Fruit fly (Drosophila melanogaster): Measurements from ENCODE around the gene CG4686.
A peak's percentile ranks its signal among the peaks of the same experiment; 100 is the strongest.

Gene CG4686

dm6 chr3R:19860996-19861719 lies 3.1 kb upstream of the CG4686 start, which contains the start of the genes Ire1 and Mrm2 (continued):
- peak; percentile 88 for TF ChIP-seq gem (tag; optimal IDR thresholded peaks at IDR 0.05)
- TF ChIP-seq schlank (tag; optimal IDR thresholded peaks at IDR 0.05): peak; percentile 39
- TF ChIP-seq CG32772 (GFP tag; IDR thresholded peaks at IDR 0.05): peak; percentile 77
- TF ChIP-seq B-H1 (GFP tag; IDR thresholded peaks at IDR 0.05): 0 out of 3 replicates have a peak, but pooled peaks have one; percentile 38
- TF ChIP-seq ind (GFP tag; optimal IDR thresholded peaks at IDR 0.05): peak; percentile 83
- TF ChIP-seq CG17568 (GFP tag; optimal IDR thresholded peaks at IDR 0.05): no peak
- no peak for TF ChIP-seq CG7987 (GFP tag; optimal IDR thresholded peaks at IDR 0.05)
- peak; percentile 69 for TF ChIP-seq CG10654 (GFP tag; optimal IDR thresholded peaks at IDR 0.05)
- peak; percentile 76 for TF ChIP-seq CG4424 (GFP tag; optimal IDR thresholded peaks at IDR 0.05)
- peak; percentile 85 for TF ChIP-seq vfl (GFP tag; optimal IDR thresholded peaks at IDR 0.05)
- peak; percentile 72 for TF ChIP-seq croc (GFP tag; conservative IDR thresholded peaks at IDR 0.05)
- no peak for TF ChIP-seq hth (optimal IDR thresholded peaks at IDR 0.05)
- TF ChIP-seq slbo (GFP tag; IDR thresholded peaks at IDR 0.05): peak; percentile 93
- peak; percentile 17 for TF ChIP-seq gcm (GFP tag; optimal IDR thresholded peaks at IDR 0.05)
- peak; percentile 59 for TF ChIP-seq jing (GFP tag; optimal IDR thresholded peaks at IDR 0.05)
- TF ChIP-seq CG12659 (GFP tag; optimal IDR thresholded peaks at IDR 0.05): peak; percentile 93
- peak; percentile 46 for TF ChIP-seq CG3065 (GFP tag; optimal IDR thresholded peaks at IDR 0.05)
- TF ChIP-seq CG2889 (GFP tag; IDR thresholded peaks at IDR 0.05): peak; percentile 75; the same call in 2 of the 3 replicates
- TF ChIP-seq CG15011 (GFP tag; optimal IDR thresholded peaks at IDR 0.05): peak; percentile 26
- TF ChIP-seq CG6813 (GFP tag; optimal IDR thresholded peaks at IDR 0.05): no peak
- TF ChIP-seq CG12769 (tag; optimal IDR thresholded peaks at IDR 0.05): peak; percentile 85
- TF ChIP-seq fu2 (GFP tag; optimal IDR thresholded peaks at IDR 0.05): peak; percentile 87
- TF ChIP-seq nerfin-2 (GFP tag; IDR thresholded peaks at IDR 0.05; ENCODE audit: partially characterized antibody): peak; percentile 48
- no peak for TF ChIP-seq sim (GFP tag; IDR thresholded peaks at IDR 0.05)
- peak; percentile 77 for TF ChIP-seq Hmr (GFP tag; optimal IDR thresholded peaks at IDR 0.05)
- TF ChIP-seq yki (optimal IDR thresholded peaks at IDR 0.05): no peak
- TF ChIP-seq org-1 (GFP tag; optimal IDR thresholded peaks at IDR 0.05): no peak
- TF ChIP-seq btn (GFP tag; optimal IDR thresholded peaks at IDR 0.05): peak; percentile 62
- TF ChIP-seq chm (GFP tag; IDR thresholded peaks at IDR 0.05): peak; percentile 57; the same call in 1 of the 2 replicates
- TF ChIP-seq unpg (GFP tag; optimal IDR thresholded peaks at IDR 0.05): peak; percentile 80
- TF ChIP-seq CG8944 (GFP tag; optimal IDR thresholded peaks at IDR 0.05): peak; percentile 84
- TF ChIP-seq Hand (GFP tag; optimal IDR thresholded peaks at IDR 0.05): no peak
- peak; percentile 38; the same call in 1 of the 2 replicates for TF ChIP-seq gt (GFP tag; IDR thresholded peaks at IDR 0.05)
- TF ChIP-seq CG6765 (GFP tag; optimal IDR thresholded peaks at IDR 0.05): no peak
- TF ChIP-seq Bdp1 (GFP tag; optimal IDR thresholded peaks at IDR 0.05): peak; percentile 75
- peak; percentile 81 for TF ChIP-seq eyg (GFP tag; optimal IDR thresholded peaks at IDR 0.05)
- TF ChIP-seq Dip2 (GFP tag; IDR thresholded peaks at IDR 0.05): no peak
- TF ChIP-seq Abd-B (GFP tag; optimal IDR thresholded peaks at IDR 0.05): peak; percentile 87
- TF ChIP-seq CG2199 (GFP tag; IDR thresholded peaks at IDR 0.05): no peak
- peak; percentile 78 for TF ChIP-seq Sox102F (GFP tag; optimal IDR thresholded peaks at IDR 0.05)
- TF ChIP-seq Tbp (GFP tag; optimal IDR thresholded peaks at IDR 0.05): no peak
- peak; percentile 83 for TF ChIP-seq dmrt11E (tag; optimal IDR thresholded peaks at IDR 0.05)
- peak; percentile 76 for TF ChIP-seq CG12942 (GFP tag; optimal IDR thresholded peaks at IDR 0.05)
- TF ChIP-seq CG3847 (GFP tag; IDR thresholded peaks at IDR 0.05): peak; percentile 91
- peak; percentile 8 for TF ChIP-seq CG6654 (GFP tag; optimal IDR thresholded peaks at IDR 0.05)
- TF ChIP-seq hbn (GFP tag; IDR thresholded peaks at IDR 0.05; ENCODE audit: partially characterized antibody): peak; percentile 53; the same call in 1 of the 2 replicates
- TF ChIP-seq CG10462 (GFP tag; optimal IDR thresholded peaks at IDR 0.05): peak; percentile 53
- peak; percentile 27; the same call in 1 of the 2 replicates for TF ChIP-seq dimm (GFP tag; IDR thresholded peaks at IDR 0.05)
- peak; percentile 33 for TF ChIP-seq CG7271 (tag; optimal IDR thresholded peaks at IDR 0.05)

All from whole organism, embryonic.